Worm (Caenorhabditis elegans) whole organism, L1 larva: ENCODE results near the gene acr-15.
A peak's percentile ranks its signal among the peaks of the same experiment; 100 is the strongest.
"Not testable (repeated sequence)": the region's sequence is repeated elsewhere in the genome, so short reads cannot be mapped to it uniquely, and the experiment has no call there.

Experiments
- aly-2 ChIP-seq: fragments of 150-350 bp; optimal IDR thresholded peaks from 2 replicates; lab custom pipeline; 2014; ENCODE audit warnings: missing biosample characterization, missing genetic modification characterization
- blmp-1 ChIP-seq: fragments of 150-350 bp; optimal IDR thresholded peaks from 2 replicates; lab custom pipeline; 2014; ENCODE audit warnings: missing biosample characterization, missing genetic modification characterization
- ceh-8 ChIP-seq: fragments of 200-800 bp; sonication (Bioruptor generic); optimal IDR thresholded peaks from 2 replicates; lab custom pipeline; 2018; ENCODE audit warnings: mild to moderate bottlenecking, missing genetic modification characterization, moderate library complexity, missing compliant biosample characterization
- efl-1 ChIP-seq, 4 experiments: fragments of 150-350 bp; optimal IDR thresholded peaks in 3 of 4; peaks in 1 of 4; 1 replicate in 1 of 4; 2 replicates in 3 of 4; lab custom pipeline; 2014; ENCODE audit warnings: missing biosample characterization in 2 of 4, missing genetic modification characterization in 2 of 4, missing genetic modification reagents in 2 of 4
- elt-3 ChIP-seq, 6 experiments: fragments of 150-350 bp in 1 of 6; sonication (generic microtip); optimal IDR thresholded peaks; 2 replicates each; lab custom pipeline; 2017 to 2018; ENCODE audit warnings: missing biosample characterization in 6 of 6, missing genetic modification characterization in 6 of 6, inconsistent platforms in 1 of 6
- fkh-10 ChIP-seq: sonication (generic microtip); optimal IDR thresholded peaks from 2 replicates; lab custom pipeline; 2017; ENCODE audit warnings: missing biosample characterization, missing genetic modification reagents, missing genetic modification characterization
- isw-1 ChIP-seq: fragments of 200-800 bp; sonication (Bioruptor generic); IDR thresholded peaks from 2 replicates; pipeline ENCODE4 v1.3.6; 2022; ENCODE audit warnings: missing genetic modification characterization, missing compliant biosample characterization
- lin-13 ChIP-seq: fragments of 150-350 bp; optimal IDR thresholded peaks from 2 replicates; lab custom pipeline; 2014; ENCODE audit warnings: missing biosample characterization, missing genetic modification reagents, missing genetic modification characterization
- lin-14 ChIP-seq: fragments of 200-800 bp; sonication (Bioruptor generic); optimal IDR thresholded peaks from 2 replicates; lab custom pipeline; 2018; ENCODE audit warnings: mild to moderate bottlenecking, missing genetic modification characterization, moderate library complexity, missing compliant biosample characterization
- lin-35 ChIP-seq, 2 experiments: fragments of 150-350 bp; optimal IDR thresholded peaks; 2 replicates each; lab custom pipeline; 2014; ENCODE audit warnings: missing biosample characterization in 2 of 2, missing genetic modification characterization in 2 of 2, missing genetic modification reagents in 2 of 2
- lsy-2 ChIP-seq, 2 experiments: fragments of 150-350 bp; optimal IDR thresholded peaks; 2 replicates each; lab custom pipeline; 2014; ENCODE audit warnings: missing biosample characterization in 2 of 2, missing genetic modification characterization in 2 of 2
- mab-9 ChIP-seq: fragments of 200-800 bp; sonication (Bioruptor generic); IDR thresholded peaks from 2 replicates; pipeline ENCODE4 v1.3.6; 2022; ENCODE audit warnings: missing genetic modification reagents, missing genetic modification characterization, missing compliant biosample characterization
- mdl-1 ChIP-seq, 2 experiments: fragments of 150-350 bp; optimal IDR thresholded peaks; 2 replicates each; lab custom pipeline; 2014 to 2017; ENCODE audit warnings: missing biosample characterization in 2 of 2, missing genetic modification characterization in 2 of 2, inconsistent platforms in 1 of 2
- mep-1 ChIP-seq: fragments of 150-350 bp; optimal IDR thresholded peaks from 2 replicates; lab custom pipeline; 2014; ENCODE audit warnings: missing biosample characterization, missing genetic modification characterization
- nhr-19 ChIP-seq: fragments of 200-800 bp; sonication (Bioruptor generic); conservative IDR thresholded peaks from 2 replicates; pipeline ENCODE4 v1.3.6; 2022; ENCODE audit warnings: missing genetic modification characterization, missing compliant biosample characterization
- nhr-20 ChIP-seq: sonication (generic microtip); optimal IDR thresholded peaks from 2 replicates; lab custom pipeline; 2016; ENCODE audit warnings: mild to moderate bottlenecking, missing genetic modification characterization, missing compliant biosample characterization
- nhr-237 ChIP-seq: fragments of 150-350 bp; optimal IDR thresholded peaks from 2 replicates; lab custom pipeline; 2014; ENCODE audit warnings: missing biosample characterization, missing genetic modification characterization
- nhr-71 ChIP-seq: sonication (generic microtip); optimal IDR thresholded peaks from 2 replicates; lab custom pipeline; 2016; ENCODE audit warnings: mild to moderate bottlenecking, missing genetic modification characterization, moderate library complexity, missing compliant biosample characterization
- nhr-77 ChIP-seq: fragments of 150-350 bp; optimal IDR thresholded peaks from 2 replicates; lab custom pipeline; 2014; ENCODE audit warnings: missing biosample characterization, missing genetic modification characterization
- nhr-84 ChIP-seq: sonication (generic microtip); optimal IDR thresholded peaks from 2 replicates; lab custom pipeline; 2017; ENCODE audit warnings: missing biosample characterization, missing genetic modification characterization
- nhr-85 ChIP-seq: sonication (generic microtip); peaks from one replicate; lab custom pipeline; 2016; ENCODE audit warnings: missing genetic modification characterization, inconsistent platforms, missing compliant biosample characterization
- pag-3 ChIP-seq: sonication (generic microtip); optimal IDR thresholded peaks from 2 replicates; lab custom pipeline; 2017; ENCODE audit warnings: missing genetic modification characterization, mild to moderate bottlenecking, missing compliant biosample characterization, antibody characterized with exemption, borderline replicate concordance; ENCODE audit not compliant: insufficient read depth
- pax-3 ChIP-seq: fragments of 200-800 bp; sonication (Bioruptor generic); optimal IDR thresholded peaks from 2 replicates; lab custom pipeline; 2018; ENCODE audit warnings: mild to moderate bottlenecking, missing genetic modification characterization, moderate library complexity, missing compliant biosample characterization
- pqm-1 ChIP-seq: sonication (generic microtip); optimal IDR thresholded peaks from 3 replicates; lab custom pipeline; 2017; ENCODE audit warnings: missing biosample characterization, missing genetic modification characterization
- rnt-1 ChIP-seq: sonication (generic microtip); optimal IDR thresholded peaks from 2 replicates; lab custom pipeline; 2016; ENCODE audit warnings: mild to moderate bottlenecking, missing genetic modification characterization, moderate library complexity, missing compliant biosample characterization
- snu-23 ChIP-seq: sonication (generic microtip); optimal IDR thresholded peaks from 2 replicates; lab custom pipeline; 2016; ENCODE audit warnings: missing genetic modification characterization, missing compliant biosample characterization
- sox-4 ChIP-seq: sonication (generic microtip); optimal IDR thresholded peaks from 2 replicates; lab custom pipeline; 2016; ENCODE audit warnings: missing genetic modification characterization, missing compliant biosample characterization
- sup-37 ChIP-seq: fragments of 200-800 bp; sonication (Bioruptor generic); optimal IDR thresholded peaks from 2 replicates; lab custom pipeline; 2018; ENCODE audit warnings: mild to moderate bottlenecking, missing genetic modification characterization, missing compliant biosample characterization
- swsn-7 ChIP-seq: sonication (generic microtip); optimal IDR thresholded peaks from 2 replicates; lab custom pipeline; 2016; ENCODE audit warnings: missing genetic modification characterization, missing compliant biosample characterization
- vab-15 ChIP-seq: sonication (generic microtip); optimal IDR thresholded peaks from 2 replicates; lab custom pipeline; 2017; ENCODE audit warnings: missing genotype, mild to moderate bottlenecking, missing genetic modification characterization, missing compliant biosample characterization
- xbp-1 ChIP-seq: sonication (generic microtip); optimal IDR thresholded peaks from 2 replicates; lab custom pipeline; 2016; ENCODE audit warnings: missing genetic modification characterization, missing compliant biosample characterization
- zag-1 ChIP-seq: fragments of 150-350 bp; optimal IDR thresholded peaks from 2 replicates; lab custom pipeline; 2014; ENCODE audit warnings: missing biosample characterization, missing genetic modification characterization
- ztf-11 ChIP-seq, 2 experiments: sonication (generic microtip); optimal IDR thresholded peaks; 2 replicates each; lab custom pipeline; 2016 to 2017; ENCODE audit warnings: missing genetic modification characterization in 2 of 2, missing biosample characterization in 1 of 2, missing compliant biosample characterization in 1 of 2
- ztf-4 ChIP-seq: fragments of 150-350 bp; optimal IDR thresholded peaks from 2 replicates; lab custom pipeline; 2014; ENCODE audit warnings: missing biosample characterization, missing genetic modification characterization

The acr-15 gene

DNA sequence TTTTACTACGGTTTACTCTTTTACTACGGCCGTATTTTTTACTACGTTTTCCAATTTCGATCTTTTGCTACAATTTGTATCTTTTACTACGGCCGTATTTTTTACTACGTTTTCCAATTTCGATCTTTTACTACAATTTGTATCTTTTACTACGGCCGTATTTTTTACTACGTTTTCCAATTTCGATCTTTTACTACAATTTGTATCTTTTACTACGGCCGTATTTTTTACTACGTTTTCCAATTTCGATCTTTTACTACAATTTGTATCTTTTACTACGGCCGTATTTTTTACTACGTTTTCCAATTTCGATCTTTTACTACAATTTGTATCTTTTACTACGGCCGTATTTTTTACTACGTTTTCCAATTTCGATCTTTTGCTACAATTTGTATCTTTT is 22.3 kb downstream of the acr-15 start, which contains the start of gene F25G6.1:
Gene F25G6.1, plus strand, starts transcription at position 301 of the 400 bp plus-strand sequence.
- not testable (repeated sequence) for TF ChIP-seq pax-3 (tag; lab: Kevin White, UChicago); lsy-2 (tag; optimal IDR thresholded peaks at IDR 0.05; lab: Kevin White, UChicago); aly-2 (tag; lab: Kevin White, UChicago)

DNA sequence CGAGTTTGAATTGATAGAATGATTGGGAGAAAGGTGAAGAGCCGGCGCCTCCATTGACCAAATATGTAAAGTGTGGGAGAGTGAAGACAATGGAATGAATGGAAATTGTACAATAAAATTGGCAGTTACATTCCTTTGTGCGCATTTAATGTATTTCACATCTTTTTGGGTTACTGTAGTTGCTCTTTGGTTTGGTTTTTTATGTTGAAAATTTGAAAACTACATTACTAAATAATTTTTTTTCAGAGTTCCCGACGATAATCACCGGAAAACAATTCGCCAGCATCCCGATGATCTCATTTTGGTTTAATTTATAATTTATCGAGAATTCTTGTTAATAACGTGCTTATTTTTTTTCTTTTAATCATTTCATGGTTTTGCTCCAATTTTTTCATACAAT is 28.5 kb downstream of the acr-15 start, which contains the start of gene C10B5.1:
Gene C10B5.1, plus strand, starts transcription at position 301 of the 400 bp plus-strand sequence.
- TF ChIP-seq nhr-237 (no peak), vab-15 (no peak)
- TF ChIP-seq, all 84 proteins: peak for 0

DNA sequence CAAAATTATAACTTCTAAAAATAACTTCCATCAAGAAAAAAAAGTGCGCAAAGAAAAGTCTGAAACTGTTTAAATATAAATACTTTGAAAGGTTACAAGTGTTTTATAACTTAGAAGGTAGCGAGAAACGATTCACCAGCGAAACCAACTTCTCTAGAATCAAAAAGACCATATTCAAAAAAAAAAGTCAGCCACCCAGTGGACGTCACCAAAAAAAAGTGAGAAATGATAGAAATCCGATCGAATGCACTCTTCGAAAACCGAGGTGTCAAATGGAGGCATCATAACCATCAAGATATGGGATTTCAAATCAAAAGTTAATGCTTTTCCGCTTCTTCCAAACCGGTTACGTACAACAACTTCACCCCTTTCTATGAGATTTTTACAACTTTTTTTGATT is 34.0 kb downstream of the acr-15 start:
- no peak for TF ChIP-seq elt-3 (tag; optimal IDR thresholded peaks at IDR 0.05; lab: Kevin White, UChicago)
- no peak for TF ChIP-seq nhr-84
- no peak for TF ChIP-seq pax-3 (tag; lab: Kevin White, UChicago)
- no peak for TF ChIP-seq efl-1 (optimal IDR thresholded peaks at IDR 0.05; lab: Kevin White, UChicago)
- peak in 1 of 2 experiments; percentile 90 for TF ChIP-seq efl-1 (GFP tag; optimal IDR thresholded peaks at IDR 0.05 in 1 of 2; lab: Kevin White, UChicago)
- TF ChIP-seq mep-1 (tag; lab: Kevin White, UChicago): no peak

DNA sequence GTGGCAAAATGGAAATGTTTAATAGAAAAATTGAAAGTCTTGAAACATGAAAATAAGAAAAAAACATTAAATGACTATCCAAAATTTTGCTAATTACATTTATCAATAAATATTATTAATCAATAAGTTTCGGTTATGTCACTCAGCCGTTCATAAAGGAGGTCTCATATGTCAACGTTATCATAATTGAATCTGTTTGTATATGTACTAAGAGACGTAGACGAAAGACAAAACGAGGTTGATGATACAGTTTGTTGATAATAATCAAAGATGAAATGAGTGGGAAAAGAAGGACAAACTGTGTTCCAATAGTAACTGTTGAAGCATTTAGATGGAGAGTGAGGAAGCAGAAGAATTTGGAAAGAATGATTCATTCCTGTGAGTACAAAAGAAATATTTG is 34.4 kb downstream of the acr-15 start:
- no peak for TF ChIP-seq sox-4 (tag; lab: Kevin White, UChicago)
- peak; percentile 11 for TF ChIP-seq blmp-1 (tag; lab: Kevin White, UChicago)
- TF ChIP-seq, all 84 proteins: peak for 1

DNA sequence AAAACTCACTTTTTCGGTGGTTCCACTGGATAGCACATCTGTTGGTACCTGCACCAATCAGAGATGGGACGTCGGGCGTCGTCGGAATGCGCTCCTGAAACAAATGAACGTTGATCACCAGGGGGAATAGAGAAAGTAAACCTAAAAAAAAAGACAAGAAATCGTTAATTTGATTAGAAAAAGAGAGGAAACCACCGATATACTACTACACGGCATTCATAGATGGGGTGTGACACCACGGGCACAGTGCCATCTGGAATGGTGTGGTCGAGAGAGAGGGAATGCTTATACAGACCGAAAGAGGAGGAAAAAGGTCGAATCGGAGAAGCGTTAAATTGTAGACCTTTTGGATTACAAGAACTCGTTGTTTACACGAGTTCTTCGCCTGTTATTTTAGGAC is 35.6 kb downstream of the acr-15 start, which contains the start of gene C10B5.3:
Gene C10B5.3, minus strand, starts transcription at position 101 of the 400 bp plus-strand sequence.
- TF ChIP-seq mep-1 (tag; lab: Kevin White, UChicago): no peak
- TF ChIP-seq xbp-1 (tag; lab: Kevin White, UChicago): no peak
- TF ChIP-seq mab-9: no peak
- TF ChIP-seq sup-37 (GFP tag; lab: Kevin White, UChicago): no peak
- TF ChIP-seq isw-1 (GFP tag; lab: Robert Waterston, UW): no peak
- TF ChIP-seq efl-1 (optimal IDR thresholded peaks at IDR 0.05; lab: Kevin White, UChicago): no peak
- no peak for TF ChIP-seq efl-1 (GFP tag; optimal IDR thresholded peaks at IDR 0.05 in 1 of 2; lab: Kevin White, UChicago)
- no peak for TF ChIP-seq nhr-85 (tag; lab: Kevin White, UChicago)
- no peak for TF ChIP-seq aly-2 (tag; lab: Kevin White, UChicago)

DNA sequence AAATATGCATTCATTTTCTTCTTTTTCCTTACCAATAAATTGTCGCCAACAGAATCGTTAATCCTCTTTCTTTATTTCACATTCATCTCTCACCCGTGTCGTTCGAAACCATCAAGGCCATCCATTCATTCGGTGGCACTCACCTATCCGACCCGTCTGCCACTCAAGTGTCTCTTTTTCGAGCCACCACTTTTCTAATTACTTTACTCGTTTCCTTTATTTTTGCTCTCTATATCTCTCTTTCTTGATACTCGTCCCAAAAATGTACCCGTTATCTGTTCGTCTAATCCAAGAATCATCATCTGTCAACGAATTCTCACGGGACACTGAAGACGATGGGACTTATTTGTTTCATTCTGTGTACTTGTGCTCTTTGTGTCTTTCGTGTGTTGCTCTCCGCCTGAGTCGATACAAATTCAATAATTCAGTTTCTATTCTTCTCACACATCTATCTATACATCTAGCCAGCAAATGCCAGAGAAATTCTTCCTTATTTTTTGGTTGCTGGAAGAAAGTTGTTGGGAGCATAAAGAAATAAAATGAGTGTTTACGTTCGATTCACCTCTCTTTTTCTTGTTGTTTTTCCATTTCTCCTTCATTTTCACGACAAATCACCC is 40.3 kb downstream of the acr-15 start:
- TF ChIP-seq fkh-10 (peak; percentile 5), lin-14 (GFP tag; lab: Kevin White, UChicago) (peak; percentile 38), pqm-1 (no peak), ztf-4 (tag; lab: Kevin White, UChicago) (no peak), nhr-85 (tag; lab: Kevin White, UChicago) (peak; percentile 25), blmp-1 (tag; lab: Kevin White, UChicago) (peak; percentile 23), nhr-77 (no peak), efl-1 (optimal IDR thresholded peaks at IDR 0.05; lab: Kevin White, UChicago) (no peak), efl-1 (GFP tag; optimal IDR thresholded peaks at IDR 0.05 in 1 of 2; lab: Kevin White, UChicago) (peak in 1 of 2 experiments; percentile 75), nhr-20 (tag; lab: Kevin White, UChicago) (no peak)
- TF ChIP-seq, all 84 proteins: peak for 5

DNA sequence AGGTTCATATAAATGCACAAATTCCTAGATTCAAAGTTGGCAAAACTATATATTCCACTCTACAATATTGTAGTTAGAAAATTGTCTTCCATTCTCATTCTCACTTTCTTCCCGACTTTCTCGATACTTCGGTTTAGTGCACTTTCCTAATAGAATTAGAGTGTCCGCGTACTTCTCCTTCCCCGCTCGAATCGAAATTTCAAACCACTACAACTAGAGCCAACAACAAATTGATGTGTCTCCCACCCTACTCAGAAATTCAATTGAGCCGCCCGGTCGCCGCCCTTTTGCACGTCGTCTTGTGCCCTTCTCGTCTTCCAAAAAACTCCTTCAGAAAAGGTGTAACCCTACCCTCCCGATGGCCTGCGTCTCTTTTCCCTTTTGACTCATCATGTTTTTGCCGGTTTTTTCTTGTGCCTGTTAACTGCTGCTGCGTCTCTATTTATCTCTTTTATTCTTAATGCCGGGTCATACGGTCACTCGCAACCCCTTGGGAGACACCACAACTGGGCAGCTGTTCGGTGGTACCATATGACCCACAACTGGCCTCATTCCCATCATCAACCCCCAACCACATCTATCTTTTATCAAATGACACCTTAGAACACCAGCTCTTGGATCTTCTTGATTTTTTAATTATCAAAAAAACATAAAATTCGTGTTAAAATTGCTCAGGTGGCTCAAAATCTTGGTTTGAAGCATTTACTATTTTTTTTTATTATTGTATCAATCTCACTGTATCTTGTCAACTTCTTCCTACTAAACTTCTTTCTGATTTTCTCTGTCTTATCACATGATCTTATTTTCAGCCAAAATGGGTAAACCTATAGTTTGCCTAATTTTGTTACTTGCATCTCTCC is 41.8 kb downstream of the acr-15 start, which contains the start of gene tag-196:
Gene tag-196, plus strand, starts transcription at position 810 of the 860 bp plus-strand sequence.
- TF ChIP-seq zag-1 (tag; lab: Kevin White, UChicago) (no peak), lin-13 (GFP tag; lab: Kevin White, UChicago) (no peak), nhr-20 (tag; lab: Kevin White, UChicago) (peak; percentile 12), lin-14 (GFP tag; lab: Kevin White, UChicago) (peak; percentile 76), ceh-8 (GFP tag; lab: Kevin White, UChicago) (no peak), efl-1 (optimal IDR thresholded peaks at IDR 0.05; lab: Kevin White, UChicago) (no peak), efl-1 (GFP tag; optimal IDR thresholded peaks at IDR 0.05 in 1 of 2; lab: Kevin White, UChicago) (peak; percentile 6 to 82), lin-35 (GFP tag; optimal IDR thresholded peaks at IDR 0.05; lab: Kevin White, UChicago) (peak in 1 of 2 experiments; percentile 28), lsy-2 (tag; optimal IDR thresholded peaks at IDR 0.05; lab: Kevin White, UChicago) (peak; percentile 38 to 41), rnt-1 (peak; percentile 80), snu-23 (peak; percentile 8), nhr-71 (tag; lab: Kevin White, UChicago) (peak; percentile 68), swsn-7 (tag; lab: Kevin White, UChicago) (no peak), pag-3 (peak; percentile 44), nhr-19 (peak; percentile 36; the same call in 1 of the 2 replicates), mdl-1 (tag; optimal IDR thresholded peaks at IDR 0.05; lab: Kevin White, UChicago) (peak in 1 of 2 experiments; percentile 18), ztf-11 (tag; optimal IDR thresholded peaks at IDR 0.05; lab: Kevin White, UChicago) (peak in 1 of 2 experiments; percentile 15)
